Worm (Caenorhabditis elegans) whole organism, L4 larva: ENCODE measurements around the gene arrd-14.

Experiments
- F10B5.3 ChIP-seq: sonication (generic microtip); optimal IDR thresholded peaks from 2 replicates; lab custom pipeline; 2016; ENCODE audit warnings: mild to moderate bottlenecking, missing genetic modification characterization, missing compliant biosample characterization
- R02D3.7 ChIP-seq: fragments of 150-350 bp; sonication (generic microtip); optimal IDR thresholded peaks from 3 replicates; lab custom pipeline; 2014; ENCODE audit warnings: missing biosample characterization, missing genetic modification characterization
- aha-1 ChIP-seq: fragments of 150-350 bp; peaks from one replicate; lab custom pipeline; 2014; ENCODE audit warnings: missing biosample characterization, missing genetic modification characterization
- aly-2 ChIP-seq: sonication (generic microtip); optimal IDR thresholded peaks from 2 replicates; lab custom pipeline; 2018; ENCODE audit warnings: missing biosample characterization, missing genetic modification characterization
- arid-1 ChIP-seq: fragments of 200-800 bp; sonication (Bioruptor generic); conservative IDR thresholded peaks from 2 replicates; pipeline ENCODE4 v1.3.6; 2022; ENCODE audit warnings: missing genetic modification reagents, missing genetic modification characterization, missing compliant biosample characterization
- ceh-32 ChIP-seq: sonication (generic microtip); optimal IDR thresholded peaks from 2 replicates; lab custom pipeline; 2016; ENCODE audit warnings: mild to moderate bottlenecking, missing genetic modification characterization, missing compliant biosample characterization; ENCODE audit not compliant: poor library complexity
- cey-2 ChIP-seq: sonication (generic microtip); optimal IDR thresholded peaks from 3 replicates; lab custom pipeline; 2017; ENCODE audit warnings: missing genetic modification characterization, mild to moderate bottlenecking, missing compliant biosample characterization, antibody characterized with exemption, borderline replicate concordance; ENCODE audit not compliant: insufficient read depth
- daf-16 ChIP-seq, 3 experiments: sonication (generic microtip); optimal IDR thresholded peaks; 2 replicates each; lab custom pipeline; 2016 to 2017; ENCODE audit warnings: missing genetic modification characterization in 3 of 3, missing genetic modification reagents in 3 of 3, mild to moderate bottlenecking in 2 of 3, missing compliant biosample characterization in 2 of 3, missing biosample characterization in 1 of 3, moderate library complexity in 1 of 3
- daf-19 ChIP-seq: fragments of 200-800 bp; sonication (Bioruptor generic); conservative IDR thresholded peaks from 2 replicates; pipeline ENCODE4 v1.3.6; 2022; ENCODE audit warnings: missing genetic modification characterization, missing compliant biosample characterization
- dpl-1 ChIP-seq: fragments of 150-350 bp; optimal IDR thresholded peaks from 2 replicates; lab custom pipeline; 2014; ENCODE audit warnings: missing biosample characterization, missing genetic modification reagents, missing genetic modification characterization
- duxl-1 ChIP-seq: sonication (generic microtip); optimal IDR thresholded peaks from 2 replicates; lab custom pipeline; 2016; ENCODE audit warnings: mild to moderate bottlenecking, missing genetic modification characterization, moderate library complexity, missing compliant biosample characterization; ENCODE audit not compliant: poor library complexity
- dve-1 ChIP-seq: sonication (generic microtip); optimal IDR thresholded peaks from 2 replicates; lab custom pipeline; 2017; ENCODE audit warnings: antibody characterized with exemption, mild to moderate bottlenecking, missing genetic modification characterization, missing compliant biosample characterization; ENCODE audit not compliant: insufficient read depth
- hif-1 ChIP-seq, 2 experiments: sonication (generic microtip); optimal IDR thresholded peaks; 2 replicates each; lab custom pipeline; 2016 to 2017; ENCODE audit warnings: missing compliant biosample characterization in 2 of 2, missing genetic modification characterization in 2 of 2, missing genetic modification reagents in 2 of 2, missing genotype in 2 of 2, mild to moderate bottlenecking in 1 of 2
- hmg-1.1 ChIP-seq: fragments of 200-800 bp; sonication (Bioruptor generic); IDR thresholded peaks from 2 replicates; pipeline ENCODE4 v1.3.6; 2022; ENCODE audit warnings: missing genetic modification reagents, missing genetic modification characterization, missing compliant biosample characterization
- lim-7 ChIP-seq: fragments of 200-800 bp; sonication (Bioruptor generic); IDR thresholded peaks from 2 replicates; pipeline ENCODE4 v1.3.6; 2022; ENCODE audit warnings: missing genetic modification characterization, missing compliant biosample characterization
- lin-29 ChIP-seq: fragments of 200-800 bp; sonication (Bioruptor generic); IDR thresholded peaks from 2 replicates; pipeline ENCODE4 v1.3.6; 2022; ENCODE audit warnings: missing genetic modification reagents, missing genetic modification characterization, missing compliant biosample characterization
- lin-39 ChIP-seq: fragments of 150-350 bp; optimal IDR thresholded peaks from 2 replicates; lab custom pipeline; 2014; ENCODE audit warnings: missing biosample characterization, missing genetic modification reagents, missing genetic modification characterization
- lsy-2 ChIP-seq, 2 experiments: fragments of 150-350 bp in 1 of 2; sonication (generic microtip) in 1 of 2; optimal IDR thresholded peaks; 2 replicates each; lab custom pipeline; 2014 to 2017; ENCODE audit warnings: missing biosample characterization in 2 of 2, missing genetic modification characterization in 2 of 2
- madf-5 ChIP-seq, 2 experiments: fragments of 200-800 bp; sonication (Bioruptor generic); IDR thresholded peaks; 2 replicates each; pipeline ENCODE4 v1.3.6; 2022; ENCODE audit warnings: missing compliant biosample characterization in 2 of 2, missing genetic modification characterization in 2 of 2
- madf-9 ChIP-seq: fragments of 200-800 bp; sonication (Bioruptor generic); conservative IDR thresholded peaks from 2 replicates; pipeline ENCODE4 v1.3.6; 2022; ENCODE audit warnings: missing genetic modification reagents, missing genetic modification characterization, missing compliant biosample characterization
- mep-1 ChIP-seq: fragments of 150-350 bp; sonication (generic microtip); optimal IDR thresholded peaks from 3 replicates; lab custom pipeline; 2014; ENCODE audit warnings: missing biosample characterization, missing genetic modification characterization
- mes-2 ChIP-seq: sonication (generic microtip); optimal IDR thresholded peaks from 2 replicates; lab custom pipeline; 2016; ENCODE audit warnings: missing genotype, mild to moderate bottlenecking, missing genetic modification characterization, missing compliant biosample characterization; ENCODE audit not compliant: poor library complexity, severe bottlenecking
- nhr-11 ChIP-seq: fragments of 150-350 bp; optimal IDR thresholded peaks from 2 replicates; lab custom pipeline; 2014; ENCODE audit warnings: missing biosample characterization, missing genetic modification characterization
- nhr-237 ChIP-seq: sonication (generic microtip); optimal IDR thresholded peaks from 2 replicates; lab custom pipeline; 2017; ENCODE audit warnings: missing biosample characterization, missing genetic modification characterization
- nhr-25 ChIP-seq: sonication (generic microtip); optimal IDR thresholded peaks from 2 replicates; lab custom pipeline; 2017; ENCODE audit warnings: missing genetic modification characterization, mild to moderate bottlenecking, missing compliant biosample characterization, antibody characterized with exemption, moderate library complexity, borderline replicate concordance; ENCODE audit not compliant: insufficient read depth
- nhr-28 ChIP-seq: fragments of 150-350 bp; optimal IDR thresholded peaks from 2 replicates; lab custom pipeline; 2014; ENCODE audit warnings: missing biosample characterization, missing genetic modification characterization
- nhr-42 ChIP-seq: fragments of 200-800 bp; sonication (Bioruptor generic); IDR thresholded peaks from 2 replicates; pipeline ENCODE4 v1.3.6; 2022; ENCODE audit warnings: missing genetic modification characterization, missing compliant biosample characterization
- php-3 ChIP-seq: fragments of 200-800 bp; sonication (Bioruptor generic); IDR thresholded peaks from 2 replicates; pipeline ENCODE4 v1.3.6; 2022; ENCODE audit warnings: missing genetic modification reagents, missing genetic modification characterization, missing compliant biosample characterization
- sdz-12 ChIP-seq: fragments of 200-800 bp; sonication (Bioruptor generic); optimal IDR thresholded peaks from 2 replicates; lab custom pipeline; 2018; ENCODE audit warnings: mild to moderate bottlenecking, missing genetic modification characterization, missing compliant biosample characterization
- snpc-1.2 ChIP-seq: fragments of 200-800 bp; sonication (Bioruptor generic); IDR thresholded peaks from 2 replicates; pipeline ENCODE4 v1.3.6; 2022; ENCODE audit warnings: missing genetic modification reagents, missing genetic modification characterization, missing compliant biosample characterization
- unc-130 ChIP-seq: sonication (generic microtip); optimal IDR thresholded peaks from 2 replicates; lab custom pipeline; 2016; ENCODE audit warnings: missing genetic modification reagents, missing genetic modification characterization, missing compliant biosample characterization
- vab-7 ChIP-seq: fragments of 200-800 bp; sonication (Bioruptor generic); IDR thresholded peaks from 2 replicates; pipeline ENCODE4 v1.3.6; 2022; ENCODE audit warnings: missing genetic modification reagents, missing genetic modification characterization, missing compliant biosample characterization
- zag-1 ChIP-seq: fragments of 150-350 bp; optimal IDR thresholded peaks from 2 replicates; lab custom pipeline; 2014; ENCODE audit warnings: missing biosample characterization, missing genetic modification characterization
- zfp-3 ChIP-seq: fragments of 200-800 bp; sonication (Bioruptor generic); conservative IDR thresholded peaks from 2 replicates; pipeline ENCODE4 v1.3.6; 2022; ENCODE audit warnings: missing genetic modification reagents, missing genetic modification characterization, missing compliant biosample characterization
- ztf-7 ChIP-seq: fragments of 150-350 bp; optimal IDR thresholded peaks from 2 replicates; lab custom pipeline; 2014; ENCODE audit warnings: missing biosample characterization, missing genetic modification characterization

arrd-14 gene

DNA sequence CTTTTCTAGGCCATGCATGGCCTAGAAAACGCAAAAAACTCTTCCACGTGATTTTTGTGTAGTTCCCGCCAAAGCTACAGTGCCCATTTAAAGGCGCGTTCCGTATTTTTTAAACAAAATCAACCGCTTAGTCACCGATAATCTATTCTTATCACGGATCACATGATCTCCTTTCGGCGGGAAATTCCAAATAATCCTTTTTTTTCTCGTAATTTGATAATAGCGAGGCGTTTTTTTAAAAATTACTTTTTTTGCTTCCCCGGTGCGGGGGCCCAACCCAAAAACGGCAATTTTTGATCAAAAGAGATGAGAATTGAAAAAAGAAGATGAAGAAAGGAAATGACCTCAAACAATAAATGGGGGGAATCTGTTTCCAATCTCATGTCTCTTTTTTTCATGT is 1.1 kb upstream of the arrd-14 start (continued):
- TF ChIP-seq zfp-3 (GFP tag; lab: Robert Waterston, UW), result no peak
- no peak for TF ChIP-seq dve-1 (tag; lab: Kevin White, UChicago)
- no peak for TF ChIP-seq ztf-7 (tag; lab: Kevin White, UChicago)
- TF ChIP-seq nhr-25 (tag; lab: Kevin White, UChicago), result no peak
- TF ChIP-seq, all 104 proteins: peak for 3

- TF ChIP-seq hif-1 (tag; optimal IDR thresholded peaks at IDR 0.05; lab: Kevin White, UChicago), result no peak
- TF ChIP-seq ceh-32 (tag; lab: Kevin White, UChicago), result no peak
- no peak for TF ChIP-seq aly-2 (tag; lab: Kevin White, UChicago)
- TF ChIP-seq ztf-7 (tag; lab: Kevin White, UChicago), result no peak
- no peak for TF ChIP-seq daf-16 (GFP tag; optimal IDR thresholded peaks at IDR 0.05; lab: Kevin White, UChicago)
- no peak for TF ChIP-seq daf-16 (tag; optimal IDR thresholded peaks at IDR 0.05; lab: Kevin White, UChicago)
- TF ChIP-seq R02D3.7, result no peak
- TF ChIP-seq hmg-1.1, result 0 out of 2 replicates have a peak, but pooled peaks have one; percentile 19
- TF ChIP-seq vab-7 (GFP tag; lab: Robert Waterston, UW), result no peak
- peak in 1 of 2 experiments; percentile 46 for TF ChIP-seq lsy-2 (tag; optimal IDR thresholded peaks at IDR 0.05; lab: Kevin White, UChicago)
- TF ChIP-seq cey-2, result no peak
- peak; percentile 15 for TF ChIP-seq mep-1
- TF ChIP-seq lin-39 (tag; lab: Kevin White, UChicago), result no peak
- no peak for TF ChIP-seq nhr-11 (tag; lab: Kevin White, UChicago)
- peak; percentile 79 for TF ChIP-seq aha-1 (tag; lab: Kevin White, UChicago)
- peak; percentile 6 for TF ChIP-seq nhr-28 (tag; lab: Kevin White, UChicago)
- TF ChIP-seq unc-130 (GFP tag; lab: Kevin White, UChicago), result no peak
- peak; percentile 30 for TF ChIP-seq mes-2 (tag; lab: Kevin White, UChicago)
- TF ChIP-seq zag-1 (tag; lab: Kevin White, UChicago), result no peak
- no peak for TF ChIP-seq snpc-1.2 (GFP tag; lab: Robert Waterston, UW)
- no peak for TF ChIP-seq madf-5 (GFP tag; IDR thresholded peaks at IDR 0.05; lab: Robert Waterston, UW)
- TF ChIP-seq sdz-12 (GFP tag; lab: Kevin White, UChicago), result no peak
Observed at ce11 chrII:13756232-13756631, 4.1 kb downstream of the arrd-14 start.

ce11 chrII:13758108-13758507 is 6.0 kb downstream of the arrd-14 start, which contains the start of gene arrd-13:
Gene arrd-13, plus strand, starts transcription at chrII:13758408.
- TF ChIP-seq lin-29 (GFP tag; lab: Robert Waterston, UW) (no peak), php-3 (GFP tag; lab: Robert Waterston, UW) (no peak), dpl-1 (GFP tag; lab: Kevin White, UChicago) (no peak), nhr-42 (no peak), arid-1 (GFP tag; lab: Robert Waterston, UW) (no peak), duxl-1 (tag; lab: Kevin White, UChicago) (no peak), F10B5.3 (tag; lab: Kevin White, UChicago) (no peak), madf-9 (GFP tag; lab: Robert Waterston, UW) (no peak), daf-19 (GFP tag; lab: Robert Waterston, UW) (no peak), lim-7 (no peak)
- TF ChIP-seq, all 104 proteins: peak for 0

DNA sequence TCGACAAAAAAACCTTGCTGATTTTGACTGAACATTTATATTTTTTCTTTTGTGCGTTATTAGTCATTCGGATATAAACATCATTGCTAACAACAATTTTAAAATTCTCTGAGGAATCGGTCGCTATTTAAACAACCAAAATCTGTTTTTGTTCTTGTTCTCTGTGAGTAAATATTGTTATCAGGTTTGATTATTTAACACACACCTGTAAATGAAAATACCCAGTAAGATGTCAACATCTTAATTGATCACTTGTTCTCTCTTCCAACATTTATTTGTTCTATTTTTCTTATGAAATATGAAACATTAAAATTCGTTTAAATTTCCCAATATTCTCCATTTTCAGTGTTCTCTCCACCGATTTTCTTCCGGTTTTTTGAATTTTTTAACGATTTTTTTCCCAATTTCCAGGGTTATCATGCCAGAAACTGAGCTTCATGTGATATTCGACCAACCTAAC is 10.9 kb downstream of the arrd-14 start, which contains the start of gene arrd-11:
Gene arrd-11 (plus strand): TSS at position 410 of the 460 bp plus-strand sequence.
- TF ChIP-seq nhr-237, result no peak
- TF ChIP-seq daf-16 (GFP tag; optimal IDR thresholded peaks at IDR 0.05; lab: Kevin White, UChicago), result no peak
- TF ChIP-seq daf-16 (tag; optimal IDR thresholded peaks at IDR 0.05; lab: Kevin White, UChicago), result peak; percentile 89
- TF ChIP-seq, all 104 proteins: peak for 1
